Worm (Caenorhabditis elegans) whole organism, midembryonic: ENCODE data around the gene prmt-4.

Source experiments
- T22C8.4 ChIP-seq: fragments of 200-800 bp; sonication (Bioruptor generic); IDR thresholded peaks from 2 replicates; pipeline ENCODE4 v1.3.6; 2022; ENCODE audit warnings: missing genetic modification characterization, missing compliant biosample characterization
- cog-1 ChIP-seq: sonication (generic microtip); optimal IDR thresholded peaks from 2 replicates; lab custom pipeline; 2016; ENCODE audit warnings: missing genetic modification characterization, missing compliant biosample characterization
- flt-1 ChIP-seq: fragments of 200-800 bp; sonication (Bioruptor generic); IDR thresholded peaks from 2 replicates; pipeline ENCODE4 v1.3.6; 2022; ENCODE audit warnings: missing genetic modification characterization, missing compliant biosample characterization
- klf-2 ChIP-seq: fragments of 200-800 bp; sonication (Bioruptor generic); conservative IDR thresholded peaks from 2 replicates; pipeline ENCODE4 v1.3.6; 2022; ENCODE audit warnings: missing genetic modification reagents, missing genetic modification characterization, missing compliant biosample characterization
- ref-1 ChIP-seq: fragments of 200-800 bp; sonication (Bioruptor generic); conservative IDR thresholded peaks from 2 replicates; pipeline ENCODE4 v1.3.6; 2022; ENCODE audit warnings: missing genetic modification reagents, missing genetic modification characterization, missing compliant biosample characterization
- tab-1 ChIP-seq: fragments of 200-800 bp; sonication (Bioruptor generic); IDR thresholded peaks from 2 replicates; pipeline ENCODE4 v1.3.6; 2022; ENCODE audit warnings: missing genetic modification characterization, missing compliant biosample characterization
- ztf-29 ChIP-seq: fragments of 200-800 bp; sonication (Bioruptor generic); IDR thresholded peaks from 2 replicates; pipeline ENCODE4 v1.3.6; 2022; ENCODE audit warnings: missing genetic modification reagents, missing genetic modification characterization, missing compliant biosample characterization

DNA sequence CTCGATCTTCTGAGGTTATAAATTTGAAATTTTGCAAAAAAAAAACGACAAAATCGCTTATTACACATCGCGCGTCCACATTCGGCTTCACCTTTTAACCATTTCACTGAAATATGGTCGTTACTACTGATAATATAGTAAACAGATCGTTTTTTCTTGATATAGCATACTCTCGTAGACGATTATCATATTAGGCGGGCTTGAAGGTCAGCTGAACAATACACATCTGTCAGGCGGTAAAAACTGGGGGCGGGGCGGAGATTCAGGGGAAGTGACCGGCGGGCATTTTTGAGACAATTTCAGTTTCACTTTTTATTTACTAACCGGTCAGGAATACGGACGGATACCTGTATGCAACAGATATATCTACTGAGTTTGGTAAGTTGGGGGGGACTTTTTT is 11.8 kb upstream of the prmt-4 start, which contains the start of gene C18H7.1:
- no peak for TF ChIP-seq T22C8.4 (GFP tag; lab: Robert Waterston, UW)
- TF ChIP-seq ref-1 (GFP tag; lab: Robert Waterston, UW): no peak
- no peak for TF ChIP-seq flt-1 (GFP tag; lab: Robert Waterston, UW)
- TF ChIP-seq ztf-29 (GFP tag; lab: Robert Waterston, UW): no peak
- TF ChIP-seq klf-2 (GFP tag; lab: Robert Waterston, UW): no peak
- no peak for TF ChIP-seq cog-1 (tag; lab: Kevin White, UChicago)
- TF ChIP-seq tab-1 (GFP tag; lab: Robert Waterston, UW): no peak
